Fruit fly (Drosophila melanogaster) whole organism, embryonic: Measurements from ENCODE around the gene RpS3.

ENCODE experiments used
- Antp ChIP-seq: fragments of 200-800 bp; sonication (Bioruptor generic); optimal IDR thresholded peaks from 3 replicates; lab custom pipeline; 2016; ENCODE audit warnings: missing biosample characterization, missing genetic modification characterization
- CG10267 ChIP-seq: fragments of 200-800 bp; sonication (Bioruptor generic); optimal IDR thresholded peaks from 2 replicates; lab custom pipeline; 2018; ENCODE audit warnings: missing biosample characterization, mild to moderate bottlenecking, missing genetic modification characterization, moderate library complexity
- CG10366 ChIP-seq: fragments of 200-800 bp; sonication (Bioruptor generic); IDR thresholded peaks from 2 replicates; pipeline ENCODE4 v1.3.6; 2022; ENCODE audit warnings: missing biosample characterization, missing genetic modification characterization
- CG11093 ChIP-seq: fragments of 200-800 bp; sonication (Bioruptor generic); IDR thresholded peaks from 3 replicates; pipeline ENCODE4 v1.3.6; 2022; ENCODE audit warnings: missing biosample characterization, missing genetic modification characterization
- CG11696 ChIP-seq: fragments of 200-800 bp; sonication (Bioruptor generic); IDR thresholded peaks from 2 replicates; pipeline ENCODE4 v1.3.6; 2022; ENCODE audit warnings: missing biosample characterization, missing genetic modification characterization
- CG12942 ChIP-seq: fragments of 200-800 bp; sonication (Bioruptor generic); optimal IDR thresholded peaks from 3 replicates; lab custom pipeline; 2016; ENCODE audit warnings: missing biosample characterization, missing genetic modification characterization
- CG14050 ChIP-seq: fragments of 200-800 bp; sonication (Bioruptor generic); IDR thresholded peaks from 3 replicates; pipeline ENCODE4 v1.3.6; 2022; ENCODE audit warnings: missing biosample characterization, missing genetic modification characterization
- CG14710 ChIP-seq: fragments of 200-800 bp; sonication (Bioruptor generic); optimal IDR thresholded peaks from 3 replicates; lab custom pipeline; 2019; ENCODE audit warnings: missing biosample characterization, mild to moderate bottlenecking, missing genetic modification characterization, moderate library complexity
- CG1529 ChIP-seq: fragments of 200-800 bp; sonication (Bioruptor generic); optimal IDR thresholded peaks from 3 replicates; lab custom pipeline; 2018; ENCODE audit warnings: missing biosample characterization, missing genetic modification characterization
- CG16779 ChIP-seq: fragments of 200-800 bp; sonication (Bioruptor generic); IDR thresholded peaks from 2 replicates; pipeline ENCODE4 v1.3.6; 2022; ENCODE audit warnings: missing biosample characterization, missing genetic modification characterization
- CG17359 ChIP-seq: fragments of 200-800 bp; sonication (Bioruptor generic); optimal IDR thresholded peaks from 3 replicates; lab custom pipeline; 2018; ENCODE audit warnings: missing biosample characterization, mild to moderate bottlenecking, missing genetic modification characterization, moderate library complexity
- CG17361 ChIP-seq: fragments of 200-800 bp; sonication (Bioruptor generic); IDR thresholded peaks from 3 replicates; pipeline ENCODE4 v1.3.6; 2022; ENCODE audit warnings: missing biosample characterization, missing genetic modification characterization
- CG17912 ChIP-seq: fragments of 200-800 bp; sonication (Bioruptor generic); optimal IDR thresholded peaks from 2 replicates; lab custom pipeline; 2018; ENCODE audit warnings: missing biosample characterization, mild to moderate bottlenecking, missing genetic modification characterization
- CG1792 ChIP-seq: fragments of 200-800 bp; sonication (Bioruptor generic); optimal IDR thresholded peaks from 2 replicates; lab custom pipeline; 2016; ENCODE audit warnings: missing biosample characterization, missing genetic modification characterization
- CG31224 ChIP-seq: fragments of 200-800 bp; sonication (Bioruptor generic); IDR thresholded peaks from 2 replicates; pipeline ENCODE4 v1.3.6; 2022; ENCODE audit warnings: missing biosample characterization, missing genetic modification characterization
- CG3281 ChIP-seq: fragments of 200-800 bp; sonication (Bioruptor generic); optimal IDR thresholded peaks from 3 replicates; lab custom pipeline; 2017; ENCODE audit warnings: missing biosample characterization, mild to moderate bottlenecking, missing genetic modification characterization
- CG3407 ChIP-seq: fragments of 200-800 bp; sonication (Bioruptor generic); optimal IDR thresholded peaks from 2 replicates; lab custom pipeline; 2018; ENCODE audit warnings: missing biosample characterization, mild to moderate bottlenecking, missing genetic modification characterization
- CG3838 ChIP-seq: fragments of 200-800 bp; sonication (Bioruptor generic); optimal IDR thresholded peaks from 3 replicates; lab custom pipeline; 2016; ENCODE audit warnings: missing biosample characterization, missing genetic modification characterization
- CG4424 ChIP-seq: fragments of 200-800 bp; sonication (Bioruptor generic); optimal IDR thresholded peaks from 3 replicates; lab custom pipeline; 2016; ENCODE audit warnings: missing biosample characterization, missing genetic modification characterization
- CG6254 ChIP-seq: fragments of 200-800 bp; sonication (Bioruptor generic); optimal IDR thresholded peaks from 3 replicates; lab custom pipeline; 2017; ENCODE audit warnings: mild to moderate bottlenecking, missing biosample characterization, missing genetic modification reagents, missing genetic modification characterization
- CG6272 ChIP-seq: fragments of 200-800 bp; sonication (Bioruptor generic); IDR thresholded peaks from 2 replicates; pipeline ENCODE4 v1.3.6; 2022; ENCODE audit warnings: missing biosample characterization, missing genetic modification characterization
- CG6654 ChIP-seq: fragments of 200-800 bp; sonication (Bioruptor generic); optimal IDR thresholded peaks from 2 replicates; lab custom pipeline; 2017; ENCODE audit warnings: missing biosample characterization, mild to moderate bottlenecking, missing genetic modification characterization
- CG7928 ChIP-seq: fragments of 200-800 bp; sonication (Bioruptor generic); optimal IDR thresholded peaks from 2 replicates; lab custom pipeline; 2017; ENCODE audit warnings: missing biosample characterization, mild to moderate bottlenecking, missing genetic modification characterization
- Dp ChIP-seq: fragments of 200-800 bp; sonication (Bioruptor generic); optimal IDR thresholded peaks from 2 replicates; lab custom pipeline; 2018; ENCODE audit warnings: missing biosample characterization, mild to moderate bottlenecking, missing genetic modification characterization, moderate library complexity
- GATAe ChIP-seq: fragments of 200-800 bp; sonication (Bioruptor generic); conservative IDR thresholded peaks from 2 replicates; pipeline ENCODE4 v1.3.6; 2022; ENCODE audit warnings: missing biosample characterization, missing genetic modification characterization
- Hr39 ChIP-seq: fragments of >200 bp; optimal IDR thresholded peaks from 2 replicates; lab custom pipeline; 2017
- Jarid2 ChIP-seq: fragments of 200-800 bp; sonication (Bioruptor generic); optimal IDR thresholded peaks from 3 replicates; lab custom pipeline; 2017; ENCODE audit warnings: mild to moderate bottlenecking, missing biosample characterization, missing genetic modification reagents, missing genetic modification characterization
- Lpt ChIP-seq: fragments of >200 bp; optimal IDR thresholded peaks from 2 replicates; lab custom pipeline; 2018; ENCODE audit warnings: missing biosample characterization, missing genetic modification characterization
- Mes4 ChIP-seq: fragments of 200-800 bp; sonication (Bioruptor generic); optimal IDR thresholded peaks from 2 replicates; lab custom pipeline; 2016; ENCODE audit warnings: missing biosample characterization, missing genetic modification characterization
- Pdp1 ChIP-seq, 2 experiments: fragments of 200-800 bp; sonication (Bioruptor generic); optimal IDR thresholded peaks; 3 replicates each; lab custom pipeline; 2016; ENCODE audit warnings: missing biosample characterization in 2 of 2, missing genetic modification characterization in 2 of 2, mild to moderate bottlenecking in 1 of 2, moderate library complexity in 1 of 2
- Spps ChIP-seq: fragments of 200-800 bp; sonication (Bioruptor generic); optimal IDR thresholded peaks from 2 replicates; lab custom pipeline; 2018; ENCODE audit warnings: missing biosample characterization, mild to moderate bottlenecking, missing genetic modification characterization
- Stat92E ChIP-seq, 3 experiments: fragments of >200 bp in 2 of 3; fragments of 200-800 bp in 1 of 3; sonication (Bioruptor generic) in 1 of 3; optimal IDR thresholded peaks; 2 replicates each; lab custom pipeline; 2017 to 2019; ENCODE audit warnings: missing biosample characterization in 3 of 3, missing genetic modification characterization in 3 of 3, mild to moderate bottlenecking in 1 of 3, moderate library complexity in 1 of 3
- aop ChIP-seq: fragments of 200-800 bp; sonication (Bioruptor generic); IDR thresholded peaks from 2 replicates; pipeline ENCODE4 v1.3.6; 2022; ENCODE audit warnings: missing biosample characterization, missing genetic modification characterization
- bab2 ChIP-seq: fragments of 200-800 bp; sonication (Bioruptor generic); optimal IDR thresholded peaks from 2 replicates; lab custom pipeline; 2016; ENCODE audit warnings: missing biosample characterization, missing genetic modification characterization
- esg ChIP-seq: fragments of 200-800 bp; sonication (Bioruptor generic); conservative IDR thresholded peaks from 2 replicates; pipeline ENCODE4 v1.3.6; 2022; ENCODE audit warnings: missing biosample characterization, missing genetic modification characterization
- ewg ChIP-seq: fragments of 200-800 bp; sonication (Bioruptor generic); optimal IDR thresholded peaks from 3 replicates; lab custom pipeline; 2017; ENCODE audit warnings: mild to moderate bottlenecking, missing biosample characterization, missing genetic modification reagents, missing genetic modification characterization
- exex ChIP-seq: fragments of 200-800 bp; sonication (Bioruptor generic); optimal IDR thresholded peaks from 4 replicates; lab custom pipeline; 2018; ENCODE audit warnings: missing biosample characterization, mild to moderate bottlenecking, missing genetic modification characterization, moderate library complexity
- fd3F ChIP-seq: fragments of 200-800 bp; sonication (Bioruptor generic); optimal IDR thresholded peaks from 2 replicates; lab custom pipeline; 2018; ENCODE audit warnings: missing biosample characterization, mild to moderate bottlenecking, missing genetic modification characterization, moderate library complexity
- fru ChIP-seq: fragments of >200 bp; optimal IDR thresholded peaks from 2 replicates; lab custom pipeline; 2017
- gem ChIP-seq: fragments of 200-800 bp; sonication (Bioruptor generic); optimal IDR thresholded peaks from 2 replicates; lab custom pipeline; 2019; ENCODE audit warnings: missing biosample characterization, mild to moderate bottlenecking, missing genetic modification characterization, moderate library complexity
- hbn ChIP-seq: fragments of 200-800 bp; sonication (Bioruptor generic); IDR thresholded peaks from 2 replicates; pipeline ENCODE4 v1.3.6; 2022; ENCODE audit warnings: missing biosample characterization, missing genetic modification characterization; ENCODE audit not compliant: partially characterized antibody
- mirr ChIP-seq: fragments of 200-800 bp; sonication (Bioruptor generic); optimal IDR thresholded peaks from 3 replicates; lab custom pipeline; 2018; ENCODE audit warnings: missing biosample characterization, mild to moderate bottlenecking, missing genetic modification characterization
- nerfin-1 ChIP-seq: fragments of 200-800 bp; sonication (Bioruptor generic); optimal IDR thresholded peaks from 3 replicates; lab custom pipeline; 2019; ENCODE audit warnings: missing biosample characterization, mild to moderate bottlenecking, missing genetic modification characterization, moderate library complexity
- pnt ChIP-seq: fragments of 200-800 bp; sonication (Bioruptor generic); optimal IDR thresholded peaks from 3 replicates; lab custom pipeline; 2016; ENCODE audit warnings: missing biosample characterization, missing genetic modification characterization
- run ChIP-seq: fragments of 200-800 bp; sonication (Bioruptor generic); optimal IDR thresholded peaks from 3 replicates; lab custom pipeline; 2018; ENCODE audit warnings: missing biosample characterization, mild to moderate bottlenecking, missing genetic modification characterization
- shn ChIP-seq: fragments of 200-800 bp; sonication (Bioruptor generic); optimal IDR thresholded peaks from 3 replicates; lab custom pipeline; 2016; ENCODE audit warnings: missing biosample characterization, missing genetic modification characterization
- sr ChIP-seq: fragments of 200-800 bp; sonication (Bioruptor generic); IDR thresholded peaks from 3 replicates; pipeline ENCODE4 v1.3.6; 2022; ENCODE audit warnings: missing biosample characterization, missing genetic modification characterization
- sug ChIP-seq: fragments of 200-800 bp; optimal IDR thresholded peaks from 2 replicates; lab custom pipeline; 2019; ENCODE audit warnings: missing biosample characterization, mild to moderate bottlenecking, missing genetic modification characterization, moderate library complexity
- vvl ChIP-seq: fragments of 200-800 bp; sonication (Bioruptor generic); IDR thresholded peaks from 2 replicates; pipeline ENCODE4 v1.3.6; 2022; ENCODE audit warnings: missing biosample characterization, missing genetic modification characterization
- wek ChIP-seq: fragments of 200-800 bp; sonication (Bioruptor generic); optimal IDR thresholded peaks from 3 replicates; lab custom pipeline; 2018; ENCODE audit warnings: missing biosample characterization, mild to moderate bottlenecking, missing genetic modification characterization, moderate library complexity
- zfh2 ChIP-seq: fragments of 200-800 bp; sonication (Bioruptor generic); optimal IDR thresholded peaks from 2 replicates; lab custom pipeline; 2016; ENCODE audit warnings: missing biosample characterization, missing genetic modification characterization

RpS3 gene

dm6 chr3R:23356920-23357386 is 1.7 kb upstream of the RpS3 start (continued):
- no peak for TF ChIP-seq mirr (GFP tag; lab: Kevin White, UChicago)
- TF ChIP-seq CG6272 (GFP tag; lab: Robert Waterston, UW): no peak
- peak; percentile 82 for TF ChIP-seq run (tag; lab: Kevin White, UChicago)
- no peak for TF ChIP-seq CG1792 (GFP tag; lab: Kevin White, UChicago)
- TF ChIP-seq vvl (GFP tag; lab: Robert Waterston, UW): peak; percentile 91
- TF ChIP-seq bab2 (GFP tag; lab: Kevin White, UChicago): peak; percentile 11
- TF ChIP-seq fru (lab: Kevin White, UChicago): no peak
- TF ChIP-seq Stat92E (GFP tag; optimal IDR thresholded peaks at IDR 0.05; lab: Kevin White, UChicago): no peak
- peak; percentile 81 for TF ChIP-seq esg (GFP tag; lab: Robert Waterston, UW)
- TF ChIP-seq pnt: no peak
- no peak for TF ChIP-seq Mes4 (GFP tag; lab: Kevin White, UChicago)
- TF ChIP-seq zfh2 (GFP tag; lab: Kevin White, UChicago): no peak
- peak; percentile 66 for TF ChIP-seq CG1529 (GFP tag; lab: Kevin White, UChicago)
- TF ChIP-seq CG16779 (GFP tag; lab: Robert Waterston, UW): 0 out of 2 replicates have a peak, but pooled peaks have one; percentile 29
- TF ChIP-seq sr (GFP tag; lab: Robert Waterston, UW): no peak
- peak; percentile 92 for TF ChIP-seq fd3F (GFP tag; lab: Kevin White, UChicago)
- peak; percentile 76 for TF ChIP-seq ewg (GFP tag; lab: Kevin White, UChicago)
- peak; percentile 80 for TF ChIP-seq CG17361 (GFP tag; lab: Robert Waterston, UW)
- peak; percentile 81 for TF ChIP-seq CG14710
- no peak for TF ChIP-seq Dp (GFP tag; lab: Kevin White, UChicago)
- peak; percentile 33 for TF ChIP-seq CG4424 (GFP tag; lab: Kevin White, UChicago)
- peak; percentile 81 for TF ChIP-seq sug
- no peak for TF ChIP-seq Jarid2 (GFP tag; lab: Kevin White, UChicago)
- no peak for TF ChIP-seq Lpt (GFP tag; lab: Kevin White, UChicago)
- TF ChIP-seq Hr39 (lab: Kevin White, UChicago): no peak
- peak; percentile 49 for TF ChIP-seq CG11696 (GFP tag; lab: Robert Waterston, UW)
- peak; percentile 72 for TF ChIP-seq CG17359
- peak; percentile 49; the same call in 1 of the 2 replicates for TF ChIP-seq CG31224 (GFP tag; lab: Robert Waterston, UW)
- TF ChIP-seq CG10366 (GFP tag; lab: Robert Waterston, UW): peak; percentile 76
- TF ChIP-seq CG6254 (GFP tag; lab: Kevin White, UChicago): peak; percentile 35
- peak; percentile 71 for TF ChIP-seq CG10267 (tag; lab: Kevin White, UChicago)
- peak; percentile 59 for TF ChIP-seq CG3281 (GFP tag; lab: Kevin White, UChicago)
- TF ChIP-seq Pdp1 (GFP tag; optimal IDR thresholded peaks at IDR 0.05; lab: Kevin White, UChicago): peak in 1 of 2 experiments; percentile 22
- TF ChIP-seq CG6654 (GFP tag; lab: Kevin White, UChicago): peak; percentile 49
- TF ChIP-seq gem (tag; lab: Kevin White, UChicago): peak; percentile 95
- no peak for TF ChIP-seq shn
- TF ChIP-seq CG17912 (GFP tag; lab: Kevin White, UChicago): peak; percentile 40
- peak; percentile 2 for TF ChIP-seq exex (tag; lab: Kevin White, UChicago)
- TF ChIP-seq nerfin-1: peak; percentile 59
- TF ChIP-seq CG3407 (GFP tag; lab: Kevin White, UChicago): peak; percentile 66
- no peak for TF ChIP-seq Antp (GFP tag; lab: Kevin White, UChicago)
- TF ChIP-seq CG3838 (GFP tag; lab: Kevin White, UChicago): no peak
- TF ChIP-seq aop: no peak
- TF ChIP-seq CG11093 (GFP tag; lab: Robert Waterston, UW): peak; percentile 57; the same call in 2 of the 3 replicates
- TF ChIP-seq CG7928 (GFP tag; lab: Kevin White, UChicago): no peak
- peak; percentile 18 for TF ChIP-seq Spps (tag; lab: Kevin White, UChicago)
- no peak for TF ChIP-seq GATAe (GFP tag; lab: Robert Waterston, UW)
- no peak for TF ChIP-seq wek (GFP tag; lab: Kevin White, UChicago)
- TF ChIP-seq CG14050 (GFP tag; lab: Robert Waterston, UW): peak; percentile 53; the same call in 1 of the 3 replicates
- peak; percentile 85 for TF ChIP-seq CG12942 (GFP tag; lab: Kevin White, UChicago)
- no peak for TF ChIP-seq hbn (GFP tag; lab: Robert Waterston, UW)
